Fruit fly (Drosophila melanogaster): ENCODE measurements around the gene Dpck.

The Dpck gene

DNA sequence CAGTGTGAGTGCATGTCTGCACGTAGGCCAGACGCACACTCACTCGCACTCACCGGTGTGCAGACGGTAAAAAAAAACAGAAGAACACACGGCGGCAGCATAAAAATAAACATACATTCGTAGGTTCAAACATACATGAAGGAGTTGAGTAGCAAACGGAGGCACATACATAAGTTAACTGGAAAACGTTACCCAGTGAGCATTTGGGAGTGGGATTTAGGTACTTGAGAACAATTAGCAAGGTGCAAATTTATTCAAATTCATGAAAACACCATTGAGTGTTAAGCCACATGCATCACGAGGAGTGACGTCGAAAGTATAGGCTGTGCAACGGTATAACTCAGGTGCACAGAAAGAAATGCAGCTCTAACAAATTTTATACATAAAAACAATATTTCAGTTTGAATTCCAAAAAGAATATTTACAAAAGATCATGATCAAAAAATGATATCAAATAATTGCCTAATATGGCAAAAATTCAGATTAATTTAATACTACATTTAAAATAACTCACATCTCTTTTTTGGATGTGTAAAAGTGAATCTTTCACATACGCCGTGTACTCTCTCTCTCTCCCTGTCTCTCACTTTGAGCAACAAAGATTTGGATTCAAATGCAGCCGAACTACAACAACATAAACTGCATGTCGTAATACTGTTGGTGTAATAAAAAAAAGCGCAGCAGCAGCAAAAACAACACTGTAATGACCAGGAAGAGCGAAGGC lies 26.8 kb downstream of the Dpck start (continued):
- TF ChIP-seq CG15269 (tag; optimal IDR thresholded peaks at IDR 0.05) (peak; percentile 91), CG6689 (GFP tag; IDR thresholded peaks at IDR 0.05) (no peak), usp (GFP tag; optimal IDR thresholded peaks at IDR 0.05) (no peak), dpn (GFP tag; optimal IDR thresholded peaks at IDR 0.05) (peak; percentile 88 to 94), Deaf1 (tag; optimal IDR thresholded peaks at IDR 0.05) (peak; percentile 72), Doc2 (GFP tag; IDR thresholded peaks at IDR 0.05) (no peak), Fer3 (tag; optimal IDR thresholded peaks at IDR 0.05) (peak; percentile 88), CG4820 (GFP tag; optimal IDR thresholded peaks at IDR 0.05) (peak; percentile 97), Xbp1 (GFP tag; optimal IDR thresholded peaks at IDR 0.05) (peak; percentile 95), CG1024 (GFP tag; IDR thresholded peaks at IDR 0.05) (no peak), gro (GFP tag; optimal IDR thresholded peaks at IDR 0.05) (no peak), sima (GFP tag; optimal IDR thresholded peaks at IDR 0.05) (peak; percentile 67), Kr (GFP tag; optimal IDR thresholded peaks at IDR 0.05) (peak; percentile 83), bsh (GFP tag; optimal IDR thresholded peaks at IDR 0.05) (peak; percentile 90 to 99), Xrp1 (GFP tag; IDR thresholded peaks at IDR 0.05) (no peak), YL-1 (GFP tag; optimal IDR thresholded peaks at IDR 0.05) (peak; percentile 77), Dfd (GFP tag; optimal IDR thresholded peaks at IDR 0.05) (no peak), ro (GFP tag; IDR thresholded peaks at IDR 0.05) (no peak), Max (GFP tag; optimal IDR thresholded peaks at IDR 0.05) (peak; percentile 92), CG9609 (GFP tag; optimal IDR thresholded peaks at IDR 0.05) (peak; percentile 87), CG8089 (GFP tag; optimal IDR thresholded peaks at IDR 0.05) (peak; percentile 88), Eip74EF (GFP tag; optimal IDR thresholded peaks at IDR 0.05) (peak in 1 of 2 experiments; percentile 96), insv (GFP tag; optimal IDR thresholded peaks at IDR 0.05) (no peak), CG4424 (GFP tag; optimal IDR thresholded peaks at IDR 0.05) (peak; percentile 97), az2 (GFP tag; optimal IDR thresholded peaks at IDR 0.05) (peak; percentile 97), lola (GFP tag; optimal IDR thresholded peaks at IDR 0.05) (peak in 1 of 3 experiments; percentile 99), MBD-R2 (GFP tag; IDR thresholded peaks at IDR 0.05) (no peak), lbe (GFP tag; optimal IDR thresholded peaks at IDR 0.05) (peak; percentile 90), CG7928 (GFP tag; optimal IDR thresholded peaks at IDR 0.05) (peak; percentile 11), chm (GFP tag; IDR thresholded peaks at IDR 0.05) (no peak), CG12659 (GFP tag; optimal IDR thresholded peaks at IDR 0.05) (peak; percentile 93), crc (GFP tag; optimal IDR thresholded peaks at IDR 0.05) (peak; percentile 75), zen2 (GFP tag; IDR thresholded peaks at IDR 0.05; ENCODE audit: partially characterized antibody) (no peak), inv (GFP tag; IDR thresholded peaks at IDR 0.05; ENCODE audit: partially characterized antibody) (no peak), tgo (GFP tag; IDR thresholded peaks at IDR 0.05) (no peak), Hmr (GFP tag; optimal IDR thresholded peaks at IDR 0.05) (peak; percentile 40), fu2 (GFP tag; optimal IDR thresholded peaks at IDR 0.05) (peak; percentile 68), Aef1 (GFP tag; IDR thresholded peaks at IDR 0.05) (no peak), Jarid2 (GFP tag; optimal IDR thresholded peaks at IDR 0.05) (peak; percentile 70), CG13424 (tag; optimal IDR thresholded peaks at IDR 0.05) (peak; percentile 97), gfzf (GFP tag; optimal IDR thresholded peaks at IDR 0.05) (no peak), nerfin-2 (GFP tag; IDR thresholded peaks at IDR 0.05; ENCODE audit: partially characterized antibody) (no peak), CG14710 (tag; optimal IDR thresholded peaks at IDR 0.05) (peak; percentile 98), wor (GFP tag; IDR thresholded peaks at IDR 0.05) (no peak), ind (GFP tag; optimal IDR thresholded peaks at IDR 0.05) (peak; percentile 87), bbx (GFP tag; IDR thresholded peaks at IDR 0.05; ENCODE audit: partially characterized antibody) (no peak), Hr3 (GFP tag; optimal IDR thresholded peaks at IDR 0.05) (peak; percentile 96), shn (GFP tag; optimal IDR thresholded peaks at IDR 0.05) (peak; percentile 77), CG9817 (tag; optimal IDR thresholded peaks at IDR 0.05) (peak; percentile 68)

Measured in whole organism, embryonic.